Worm (Caenorhabditis elegans): ENCODE data around the gene dhs-23.

- TF ChIP-seq madf-8 (GFP tag; conservative IDR thresholded peaks at IDR 0.05) (no peak), akir-1 (GFP tag; optimal IDR thresholded peaks at IDR 0.05) (no peak), rpc-1 (optimal IDR thresholded peaks at IDR 0.05) (no peak), rpc-1 (tag; optimal IDR thresholded peaks at IDR 0.05) (no peak), mxl-1 (tag; optimal IDR thresholded peaks at IDR 0.05) (no peak), xnd-1 (tag; optimal IDR thresholded peaks at IDR 0.05) (no peak), Y53G8AR.9 (GFP tag; conservative IDR thresholded peaks at IDR 0.05) (no peak), nhr-27 (tag; optimal IDR thresholded peaks at IDR 0.05) (no peak), T07F8.4 (tag; optimal IDR thresholded peaks at IDR 0.05) (no peak), atf-7 (tag; optimal IDR thresholded peaks at IDR 0.05) (no peak), lsy-27 (tag; optimal IDR thresholded peaks at IDR 0.05; ENCODE audit: borderline replicate concordance, insufficient read depth) (no peak), cebp-2 (GFP tag; IDR thresholded peaks at IDR 0.05) (no peak), ztf-18 (tag; optimal IDR thresholded peaks at IDR 0.05) (no peak)
These were observed 44.5 kb downstream of the dhs-23 start, which contains the start of gene Y36E3A.2 for ce11 chrV:15425368-15426091.
